Worm (Caenorhabditis elegans) whole organism, early embryonic: ENCODE data around the gene C17F4.7.

Source experiments
- B0310.2 ChIP-seq: sonication (generic microtip); optimal IDR thresholded peaks from 2 replicates; lab custom pipeline; 2016; ENCODE audit warnings: mild to moderate bottlenecking, missing genetic modification characterization, missing compliant biosample characterization
- aly-1 ChIP-seq: sonication (generic microtip); optimal IDR thresholded peaks from 2 replicates; lab custom pipeline; 2016; ENCODE audit warnings: missing genetic modification characterization, missing compliant biosample characterization
- ama-1 ChIP-seq: fragments of 150-350 bp; optimal IDR thresholded peaks from 2 replicates; lab custom pipeline; 2014
- ceh-36 ChIP-seq: sonication (generic microtip); optimal IDR thresholded peaks from 2 replicates; lab custom pipeline; 2016; ENCODE audit warnings: missing genetic modification characterization, inconsistent platforms, missing compliant biosample characterization
- ets-7 ChIP-seq: sonication (generic microtip); optimal IDR thresholded peaks from 2 replicates; lab custom pipeline; 2016; ENCODE audit warnings: missing genotype, missing genetic modification characterization, missing compliant biosample characterization
- flt-1 ChIP-seq: fragments of 200-800 bp; sonication (Bioruptor generic); IDR thresholded peaks from 2 replicates; pipeline ENCODE4 v1.3.6; 2022; ENCODE audit warnings: missing genetic modification characterization, missing compliant biosample characterization
- hnd-1 ChIP-seq: sonication (generic microtip); optimal IDR thresholded peaks from 2 replicates; lab custom pipeline; 2016; ENCODE audit warnings: missing genetic modification characterization, missing compliant biosample characterization
- pes-1 ChIP-seq: fragments of 200-800 bp; sonication (Bioruptor generic); IDR thresholded peaks from 2 replicates; pipeline ENCODE4 v1.3.6; 2022; ENCODE audit warnings: missing genetic modification reagents, missing genetic modification characterization, missing compliant biosample characterization
- sea-1 ChIP-seq: fragments of 200-800 bp; sonication (Bioruptor generic); conservative IDR thresholded peaks from 2 replicates; pipeline ENCODE4 v1.3.6; 2022; ENCODE audit warnings: missing genetic modification characterization, missing compliant biosample characterization
- tra-4 ChIP-seq: sonication (generic microtip); optimal IDR thresholded peaks from 2 replicates; lab custom pipeline; 2017; ENCODE audit warnings: missing genetic modification characterization, missing compliant biosample characterization

DNA sequence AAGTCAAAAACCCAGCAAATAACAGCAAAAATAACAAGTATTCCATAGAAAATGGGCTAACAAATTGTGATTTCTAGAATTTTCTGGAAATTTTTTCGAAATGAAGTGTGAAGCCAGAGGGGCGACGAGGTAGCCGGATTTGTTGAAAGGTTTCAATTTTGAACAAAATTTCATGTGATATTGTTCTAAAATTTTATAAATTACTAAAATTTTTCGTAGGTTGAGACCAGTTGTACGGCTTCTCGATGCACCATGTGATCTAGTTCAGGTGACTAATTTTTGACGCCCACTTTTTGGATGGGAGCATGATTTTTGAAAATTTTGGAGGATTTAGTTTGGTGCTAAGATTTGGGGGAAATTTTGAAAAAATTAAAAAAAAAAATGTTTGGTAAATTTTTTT, 13.4 kb upstream of the C17F4.7 start, which contains the start of gene gcy-19:
- no peak for TF ChIP-seq hnd-1 (tag; lab: Kevin White, UChicago)
- TF ChIP-seq tra-4 (tag; lab: Kevin White, UChicago), result no peak
- no peak for TF ChIP-seq ama-1 (lab: Kevin White, UChicago)
- no peak for TF ChIP-seq sea-1
- TF ChIP-seq ceh-36 (tag; lab: Kevin White, UChicago), result no peak
- TF ChIP-seq aly-1 (tag; lab: Kevin White, UChicago), result no peak
- no peak for TF ChIP-seq ets-7 (tag; lab: Kevin White, UChicago)
- TF ChIP-seq flt-1, result no peak
- TF ChIP-seq pes-1 (GFP tag; lab: Robert Waterston, UW), result no peak
- no peak for TF ChIP-seq B0310.2 (tag; lab: Kevin White, UChicago)
